Worm (Caenorhabditis elegans): ENCODE results near the gene him-5.

DNA sequence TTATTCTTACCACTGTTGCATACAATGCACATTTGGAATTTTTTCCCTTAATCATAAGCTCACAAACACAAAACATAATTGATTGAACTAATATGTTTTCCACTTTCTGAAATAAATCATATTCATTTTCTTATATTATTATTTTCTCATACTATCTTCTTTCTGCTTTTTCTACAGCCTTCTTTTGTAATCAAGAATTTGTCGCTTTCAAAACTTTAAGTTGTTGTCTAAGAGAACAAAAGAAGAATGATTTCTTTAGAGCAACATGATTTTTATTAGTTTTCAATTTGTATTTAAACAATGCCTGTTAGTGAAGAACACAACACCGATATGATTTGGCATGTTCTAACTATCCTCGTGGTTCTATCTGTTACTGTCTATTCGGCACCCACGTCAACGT lies 6.3 kb upstream of the him-5 start, which contains the start of gene D1086.7:
- TF ChIP-seq unc-55 (GFP tag; optimal IDR thresholded peaks at IDR 0.05) (no peak), dve-1 (tag; optimal IDR thresholded peaks at IDR 0.05) (no peak), tbx-2 (tag; optimal IDR thresholded peaks at IDR 0.05) (no peak), fkh-6 (tag; optimal IDR thresholded peaks at IDR 0.05) (no peak), nhr-232 (tag; optimal IDR thresholded peaks at IDR 0.05) (no peak), ceh-14 (tag; optimal IDR thresholded peaks at IDR 0.05) (no peak), fkh-10 (GFP tag; optimal IDR thresholded peaks at IDR 0.05) (no peak), unc-86 (tag; optimal IDR thresholded peaks at IDR 0.05) (no peak), sox-4 (tag; optimal IDR thresholded peaks at IDR 0.05) (no peak)
